Worm (Caenorhabditis elegans) whole organism, late embryonic: ENCODE results near the gene srt-5.

Source experiments
- F13H6.1 ChIP-seq: sonication (generic microtip); optimal IDR thresholded peaks from 2 replicates; lab custom pipeline; 2016; ENCODE audit warnings: missing genetic modification characterization, missing compliant biosample characterization
- K02D7.2 ChIP-seq: sonication (generic microtip); optimal IDR thresholded peaks from 2 replicates; lab custom pipeline; 2017; ENCODE audit warnings: mild to moderate bottlenecking, missing genetic modification characterization, missing compliant biosample characterization
- K09A11.1 ChIP-seq: sonication (generic microtip); optimal IDR thresholded peaks from 2 replicates; lab custom pipeline; 2017; ENCODE audit warnings: antibody characterized with exemption, mild to moderate bottlenecking, missing genetic modification characterization, missing compliant biosample characterization; ENCODE audit not compliant: insufficient read depth
- T23F11.4 ChIP-seq: fragments of 200-800 bp; sonication (Bioruptor generic); optimal IDR thresholded peaks from 2 replicates; lab custom pipeline; 2018; ENCODE audit warnings: mild to moderate bottlenecking, missing genetic modification characterization, missing compliant biosample characterization
- Y22D7AL.16 ChIP-seq: sonication (generic microtip); optimal IDR thresholded peaks from 2 replicates; lab custom pipeline; 2016; ENCODE audit warnings: missing genetic modification characterization, missing compliant biosample characterization
- ahr-1 ChIP-seq: sonication (generic microtip); optimal IDR thresholded peaks from 2 replicates; lab custom pipeline; 2016; ENCODE audit warnings: missing genetic modification characterization, missing compliant biosample characterization
- ceh-14 ChIP-seq: sonication (generic microtip); optimal IDR thresholded peaks from 2 replicates; lab custom pipeline; 2016; ENCODE audit warnings: missing genotype, missing genetic modification characterization, missing compliant biosample characterization
- ceh-18 ChIP-seq: sonication (generic microtip); optimal IDR thresholded peaks from 2 replicates; lab custom pipeline; 2016; ENCODE audit warnings: missing genetic modification characterization, missing compliant biosample characterization
- ceh-19 ChIP-seq: fragments of 200-800 bp; sonication (Bioruptor generic); optimal IDR thresholded peaks from 2 replicates; lab custom pipeline; 2018; ENCODE audit warnings: mild to moderate bottlenecking, missing genetic modification characterization, missing compliant biosample characterization
- ceh-22 ChIP-seq: sonication (generic microtip); optimal IDR thresholded peaks from 2 replicates; lab custom pipeline; 2017; ENCODE audit warnings: missing biosample characterization, missing genetic modification characterization
- ceh-30 ChIP-seq: fragments of 150-350 bp; optimal IDR thresholded peaks from 2 replicates; lab custom pipeline; 2014; ENCODE audit warnings: missing biosample characterization, missing genetic modification characterization
- ceh-45 ChIP-seq: fragments of 200-800 bp; sonication (Bioruptor generic); IDR thresholded peaks from 2 replicates; pipeline ENCODE4 v1.3.6; 2022; ENCODE audit warnings: missing genetic modification reagents, missing genetic modification characterization, missing compliant biosample characterization
- ceh-48 ChIP-seq: sonication (generic microtip); optimal IDR thresholded peaks from 2 replicates; lab custom pipeline; 2016; ENCODE audit warnings: missing genetic modification characterization, inconsistent platforms, missing compliant biosample characterization
- ceh-6 ChIP-seq: fragments of 200-800 bp; sonication (Bioruptor generic); optimal IDR thresholded peaks from 2 replicates; lab custom pipeline; 2018; ENCODE audit warnings: mild to moderate bottlenecking, missing genetic modification characterization, missing compliant biosample characterization
- ceh-9 ChIP-seq: sonication (generic microtip); optimal IDR thresholded peaks from 2 replicates; lab custom pipeline; 2016; ENCODE audit warnings: mild to moderate bottlenecking, missing genetic modification characterization, inconsistent platforms, missing compliant biosample characterization
- dmd-4 ChIP-seq: sonication (generic microtip); optimal IDR thresholded peaks from 2 replicates; lab custom pipeline; 2016; ENCODE audit warnings: borderline replicate concordance, missing genetic modification characterization, missing compliant biosample characterization
- dve-1 ChIP-seq: sonication (generic microtip); optimal IDR thresholded peaks from 2 replicates; lab custom pipeline; 2017; ENCODE audit warnings: antibody characterized with exemption, mild to moderate bottlenecking, missing genetic modification characterization, missing compliant biosample characterization
- elt-4 ChIP-seq: sonication (generic microtip); optimal IDR thresholded peaks from 2 replicates; lab custom pipeline; 2016; ENCODE audit warnings: missing genetic modification characterization, missing compliant biosample characterization
- fax-1 ChIP-seq: sonication (generic microtip); optimal IDR thresholded peaks from 2 replicates; lab custom pipeline; 2016; ENCODE audit warnings: missing genotype, missing genetic modification characterization, missing compliant biosample characterization
- fkh-10 ChIP-seq: fragments of 150-350 bp; optimal IDR thresholded peaks from 2 replicates; lab custom pipeline; 2014; ENCODE audit warnings: missing biosample characterization, missing genetic modification reagents, missing genetic modification characterization
- hlh-13 ChIP-seq: fragments of 200-800 bp; sonication (Bioruptor generic); optimal IDR thresholded peaks from 2 replicates; lab custom pipeline; 2018; ENCODE audit warnings: mild to moderate bottlenecking, missing genetic modification characterization, missing compliant biosample characterization
- hlh-15 ChIP-seq: sonication (generic microtip); optimal IDR thresholded peaks from 2 replicates; lab custom pipeline; 2016; ENCODE audit warnings: missing genetic modification characterization, missing compliant biosample characterization
- hlh-30 ChIP-seq: sonication (generic microtip); optimal IDR thresholded peaks from 2 replicates; lab custom pipeline; 2017; ENCODE audit warnings: antibody characterized with exemption, missing genetic modification characterization, missing compliant biosample characterization; ENCODE audit not compliant: insufficient read depth
- lim-6 ChIP-seq: sonication (generic microtip); optimal IDR thresholded peaks from 2 replicates; lab custom pipeline; 2016; ENCODE audit warnings: missing genetic modification characterization, missing compliant biosample characterization
- lin-11 ChIP-seq: fragments of 200-800 bp; sonication (Bioruptor generic); optimal IDR thresholded peaks from 2 replicates; lab custom pipeline; 2018; ENCODE audit warnings: mild to moderate bottlenecking, missing genetic modification characterization, missing compliant biosample characterization
- mec-3 ChIP-seq: sonication (generic microtip); optimal IDR thresholded peaks from 2 replicates; lab custom pipeline; 2016; ENCODE audit warnings: borderline replicate concordance, missing genetic modification characterization, missing compliant biosample characterization
- odd-2 ChIP-seq: sonication (generic microtip); optimal IDR thresholded peaks from 2 replicates; lab custom pipeline; 2017; ENCODE audit warnings: antibody characterized with exemption, mild to moderate bottlenecking, missing genetic modification characterization, missing compliant biosample characterization
- pag-3 ChIP-seq: sonication (generic microtip); optimal IDR thresholded peaks from 2 replicates; lab custom pipeline; 2016; ENCODE audit warnings: missing compliant biosample characterization, missing genetic modification characterization, borderline replicate concordance
- pat-9 ChIP-seq: fragments of 200-800 bp; sonication (Bioruptor generic); optimal IDR thresholded peaks from 2 replicates; lab custom pipeline; 2018; ENCODE audit warnings: mild to moderate bottlenecking, missing genetic modification characterization, moderate library complexity, missing compliant biosample characterization
- pha-2 ChIP-seq: sonication (generic microtip); optimal IDR thresholded peaks from 2 replicates; lab custom pipeline; 2017; ENCODE audit warnings: mild to moderate bottlenecking, missing genetic modification characterization, missing compliant biosample characterization
- pha-4 ChIP-seq: fragments of 150-350 bp; optimal IDR thresholded peaks from 2 replicates; lab custom pipeline; 2018; ENCODE audit warnings: missing biosample characterization, missing genetic modification reagents, missing genetic modification characterization
- pqm-1 ChIP-seq: sonication (generic microtip); optimal IDR thresholded peaks from 2 replicates; lab custom pipeline; 2016; ENCODE audit warnings: missing genetic modification characterization, missing compliant biosample characterization
- pros-1 ChIP-seq: fragments of 150-350 bp; optimal IDR thresholded peaks from 2 replicates; lab custom pipeline; 2014; ENCODE audit warnings: missing biosample characterization, missing genetic modification reagents, missing genetic modification characterization
- ref-2 ChIP-seq: sonication (generic microtip); optimal IDR thresholded peaks from 2 replicates; lab custom pipeline; 2016; ENCODE audit warnings: missing genetic modification characterization, missing compliant biosample characterization
- sox-2 ChIP-seq: fragments of 200-800 bp; sonication (Bioruptor generic); IDR thresholded peaks from 2 replicates; pipeline ENCODE4 v1.3.6; 2022; ENCODE audit warnings: missing genetic modification reagents, missing genetic modification characterization, missing compliant biosample characterization
- syd-9 ChIP-seq: sonication (generic microtip); optimal IDR thresholded peaks from 2 replicates; lab custom pipeline; 2016; ENCODE audit warnings: mild to moderate bottlenecking, missing genetic modification characterization, moderate library complexity, missing compliant biosample characterization
- tbx-2 ChIP-seq: sonication (generic microtip); optimal IDR thresholded peaks from 2 replicates; lab custom pipeline; 2016; ENCODE audit warnings: missing genetic modification characterization, missing compliant biosample characterization
- tbx-7 ChIP-seq: sonication (generic microtip); optimal IDR thresholded peaks from 2 replicates; lab custom pipeline; 2016; ENCODE audit warnings: missing genotype, missing genetic modification characterization, missing compliant biosample characterization
- unc-42 ChIP-seq: sonication (generic microtip); optimal IDR thresholded peaks from 2 replicates; lab custom pipeline; 2016; ENCODE audit warnings: missing genotype, missing genetic modification characterization, missing compliant biosample characterization
- unc-55 ChIP-seq: sonication (generic microtip); optimal IDR thresholded peaks from 2 replicates; lab custom pipeline; 2017; ENCODE audit warnings: missing biosample characterization, missing genetic modification reagents, missing genetic modification characterization
- unc-86 ChIP-seq: sonication (generic microtip); optimal IDR thresholded peaks from 2 replicates; lab custom pipeline; 2016; ENCODE audit warnings: missing genetic modification characterization, missing compliant biosample characterization
- zip-5 ChIP-seq: sonication (generic microtip); optimal IDR thresholded peaks from 2 replicates; lab custom pipeline; 2016; ENCODE audit warnings: missing genetic modification characterization, missing compliant biosample characterization

Gene srt-5

ce11 chrV:3113751-3114150, 33.1 kb upstream of the srt-5 start, which contains the start of gene Y73C8C.8:
Gene Y73C8C.8 (minus strand): TSS chrV:3113851.
- TF ChIP-seq syd-9 (tag; lab: Kevin White, UChicago): no peak
- no peak for TF ChIP-seq ceh-9 (tag; lab: Kevin White, UChicago)
- TF ChIP-seq F13H6.1 (tag; lab: Kevin White, UChicago): no peak
- no peak for TF ChIP-seq fkh-10
- no peak for TF ChIP-seq hlh-30
- TF ChIP-seq pat-9: no peak
- TF ChIP-seq pha-2 (tag; lab: Kevin White, UChicago): no peak
- no peak for TF ChIP-seq ref-2 (tag; lab: Kevin White, UChicago)
- TF ChIP-seq ceh-19: no peak
- TF ChIP-seq pqm-1 (tag; lab: Kevin White, UChicago): no peak
- TF ChIP-seq sox-2: no peak
- TF ChIP-seq unc-86 (tag; lab: Kevin White, UChicago): no peak
- no peak for TF ChIP-seq hlh-13 (GFP tag; lab: Kevin White, UChicago)
- TF ChIP-seq odd-2 (tag; lab: Kevin White, UChicago): no peak

ce11 chrV:3112198-3112597, 31.5 kb upstream of the srt-5 start:
- TF ChIP-seq hlh-15 (no peak), ceh-30 (tag; lab: Kevin White, UChicago) (no peak), tbx-2 (tag; lab: Kevin White, UChicago) (no peak), ceh-22 (no peak), Y22D7AL.16 (tag; lab: Kevin White, UChicago) (no peak), T23F11.4 (no peak), mec-3 (no peak), odd-2 (tag; lab: Kevin White, UChicago) (no peak), ceh-6 (GFP tag; lab: Kevin White, UChicago) (no peak), ceh-18 (tag; lab: Kevin White, UChicago) (no peak), unc-42 (tag; lab: Kevin White, UChicago) (no peak), dve-1 (tag; lab: Kevin White, UChicago) (no peak), pha-4 (tag; lab: Kevin White, UChicago) (no peak)

DNA sequence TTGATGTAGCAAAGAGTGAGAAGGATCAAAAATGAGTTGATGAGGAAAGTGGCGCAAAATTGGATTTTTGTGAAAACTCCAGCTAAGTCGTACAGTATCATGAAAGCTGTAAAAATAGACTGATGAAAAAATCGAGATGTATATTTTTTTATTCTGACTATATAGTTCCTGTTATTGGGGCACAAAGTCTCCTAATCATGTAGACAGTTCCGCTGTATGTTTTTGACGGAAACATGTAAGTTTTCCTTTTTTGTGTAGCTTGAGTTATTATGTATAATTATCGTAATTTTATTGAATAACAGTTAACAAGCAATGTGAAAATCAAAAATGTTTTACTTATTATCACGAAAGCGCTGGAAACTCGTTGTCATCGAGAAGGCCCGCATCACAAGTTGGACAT, 26.8 kb upstream of the srt-5 start, which contains the start of gene str-68:
TSS of gene str-68 (minus strand) at position 101 of the 400 bp plus-strand sequence.
- TF ChIP-seq lim-6 (tag; lab: Kevin White, UChicago) (no peak), fax-1 (tag; lab: Kevin White, UChicago) (no peak), tbx-7 (tag; lab: Kevin White, UChicago) (no peak), K09A11.1 (tag; lab: Kevin White, UChicago) (no peak)
- TF ChIP-seq, all 69 proteins: peak for 0

DNA sequence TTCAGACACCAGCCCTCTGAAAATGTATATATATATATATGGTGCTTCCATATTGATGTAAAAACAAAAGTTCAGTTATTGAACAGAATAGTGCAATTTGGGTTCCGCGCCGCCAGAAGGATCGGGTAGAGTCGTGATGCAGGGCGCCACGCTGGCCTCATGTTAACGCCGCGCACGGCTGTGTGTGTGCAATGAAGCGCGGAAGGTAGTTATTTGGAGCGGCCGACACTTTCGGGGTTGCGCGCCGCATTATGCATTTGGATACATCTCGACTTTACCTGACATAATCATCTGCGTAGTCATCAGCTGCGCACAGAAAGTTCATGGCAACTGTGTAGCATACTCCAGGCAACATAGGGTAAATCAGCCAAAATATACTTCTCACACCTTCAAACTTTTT, 26.1 kb upstream of the srt-5 start:
- TF ChIP-seq ahr-1 (tag; lab: Kevin White, UChicago) (no peak), unc-42 (tag; lab: Kevin White, UChicago) (no peak), ceh-48 (tag; lab: Kevin White, UChicago) (no peak), dve-1 (tag; lab: Kevin White, UChicago) (no peak), K02D7.2 (tag; lab: Kevin White, UChicago) (no peak), lin-11 (no peak), fkh-10 (no peak), pag-3 (tag; lab: Kevin White, UChicago) (no peak), unc-55 (GFP tag; lab: Kevin White, UChicago) (no peak), dmd-4 (tag; lab: Kevin White, UChicago) (no peak), Y22D7AL.16 (tag; lab: Kevin White, UChicago) (no peak), elt-4 (tag; lab: Kevin White, UChicago) (no peak), ceh-45 (GFP tag; lab: Robert Waterston, UW) (no peak), pat-9 (no peak), ceh-14 (tag; lab: Kevin White, UChicago) (no peak), zip-5 (tag; lab: Kevin White, UChicago) (no peak), pros-1 (tag; lab: Kevin White, UChicago) (no peak)
